Fruit fly (Drosophila melanogaster) whole organism, embryonic: Measurements from ENCODE around the gene Tps1.

Experiments used
- Awh ChIP-seq: fragments of 200-800 bp; sonication (Bioruptor generic); IDR thresholded peaks from 2 replicates; pipeline ENCODE4, ENCODE4 v1.3.6; 2022; ENCODE audit warnings: missing biosample characterization, missing genetic modification characterization
- Bgb ChIP-seq: fragments of 200-800 bp; sonication (Bioruptor generic); IDR thresholded peaks from 2 replicates; pipeline ENCODE4 v1.3.6; 2022; ENCODE audit warnings: missing biosample characterization, missing genetic modification characterization; ENCODE audit not compliant: partially characterized antibody
- Blimp-1 ChIP-seq: fragments of 200-800 bp; sonication (Bioruptor generic); optimal IDR thresholded peaks from 3 replicates; lab custom pipeline; 2018; ENCODE audit warnings: missing biosample characterization, missing genetic modification characterization, mild to moderate bottlenecking, moderate library complexity, missing genetic modification reagents
- CG1024 ChIP-seq: fragments of 200-800 bp; sonication (Bioruptor generic); IDR thresholded peaks from 2 replicates; pipeline ENCODE4 v1.3.6; 2022; ENCODE audit warnings: missing biosample characterization, missing genetic modification characterization
- CG10366 ChIP-seq: fragments of 200-800 bp; sonication (Bioruptor generic); IDR thresholded peaks from 2 replicates; pipeline ENCODE4 v1.3.6; 2022; ENCODE audit warnings: missing biosample characterization, missing genetic modification characterization
- CG10959 ChIP-seq: fragments of 200-800 bp; sonication (Bioruptor generic); IDR thresholded peaks from 2 replicates; pipeline ENCODE4 v1.3.6; 2022; ENCODE audit warnings: missing biosample characterization, missing genetic modification characterization
- CG14710 ChIP-seq: fragments of 200-800 bp; sonication (Bioruptor generic); optimal IDR thresholded peaks from 3 replicates; lab custom pipeline; 2019; ENCODE audit warnings: missing biosample characterization, mild to moderate bottlenecking, missing genetic modification characterization, moderate library complexity
- CG1603 ChIP-seq: fragments of 200-800 bp; sonication (Bioruptor generic); optimal IDR thresholded peaks from 2 replicates; lab custom pipeline; 2019; ENCODE audit warnings: missing biosample characterization, mild to moderate bottlenecking, missing genetic modification characterization, moderate library complexity
- CG16813 ChIP-seq: fragments of 200-800 bp; sonication (Bioruptor generic); IDR thresholded peaks from 3 replicates; pipeline ENCODE4 v1.3.6; 2022; ENCODE audit warnings: missing biosample characterization, missing genetic modification characterization; ENCODE audit not compliant: partially characterized antibody
- CG17328 ChIP-seq: fragments of 200-800 bp; sonication (Bioruptor generic); IDR thresholded peaks from 2 replicates; pipeline ENCODE4 v1.3.6; 2022; ENCODE audit warnings: missing biosample characterization, missing genetic modification characterization
- CG2199 ChIP-seq: fragments of 200-800 bp; sonication (Bioruptor generic); IDR thresholded peaks from 3 replicates; pipeline ENCODE4 v1.3.6; 2022; ENCODE audit warnings: missing biosample characterization, missing genetic modification characterization
- CG34224 ChIP-seq: fragments of 200-800 bp; sonication (Bioruptor generic); IDR thresholded peaks from 3 replicates; pipeline ENCODE4 v1.3.6; 2022; ENCODE audit warnings: missing biosample characterization, missing genetic modification characterization; ENCODE audit not compliant: partially characterized antibody
- CG4617 ChIP-seq: fragments of 200-800 bp; sonication (Bioruptor generic); optimal IDR thresholded peaks from 3 replicates; lab custom pipeline; 2016; ENCODE audit warnings: missing biosample characterization, missing genetic modification characterization, borderline replicate concordance
- CG4820 ChIP-seq: fragments of 200-800 bp; sonication (Bioruptor generic); optimal IDR thresholded peaks from 3 replicates; lab custom pipeline; 2016; ENCODE audit warnings: missing biosample characterization, missing genetic modification characterization
- CG6175 ChIP-seq: fragments of 200-800 bp; sonication (Bioruptor generic); IDR thresholded peaks from 3 replicates; pipeline ENCODE4 v1.3.6; 2022; ENCODE audit warnings: missing biosample characterization, missing genetic modification characterization
- Dll ChIP-seq: fragments of 200-800 bp; sonication (Bioruptor generic); IDR thresholded peaks from 4 replicates; pipeline ENCODE4 v1.3.6; 2022; ENCODE audit warnings: missing biosample characterization, missing genetic modification characterization; ENCODE audit not compliant: partially characterized antibody
- Dp ChIP-seq: fragments of 200-800 bp; sonication (Bioruptor generic); optimal IDR thresholded peaks from 2 replicates; lab custom pipeline; 2018; ENCODE audit warnings: missing biosample characterization, mild to moderate bottlenecking, missing genetic modification characterization, moderate library complexity
- Drgx ChIP-seq: fragments of 200-800 bp; sonication (Bioruptor generic); IDR thresholded peaks from 2 replicates; pipeline ENCODE4 v1.3.6; 2022; ENCODE audit warnings: missing biosample characterization, missing genetic modification characterization
- E2f2 ChIP-seq: fragments of 200-800 bp; sonication (Bioruptor generic); IDR thresholded peaks from 2 replicates; pipeline ENCODE4 v1.3.6; 2022; ENCODE audit warnings: missing biosample characterization, missing genetic modification characterization
- Fer1 ChIP-seq: fragments of 200-800 bp; sonication (Bioruptor generic); optimal IDR thresholded peaks from 2 replicates; lab custom pipeline; 2017; ENCODE audit warnings: missing biosample characterization, mild to moderate bottlenecking, missing genetic modification characterization
- H15 ChIP-seq: fragments of 200-800 bp; sonication (Bioruptor generic); IDR thresholded peaks from 3 replicates; pipeline ENCODE4 v1.3.6; 2022; ENCODE audit warnings: missing biosample characterization, missing genetic modification characterization
- HLH3B ChIP-seq: fragments of 200-800 bp; sonication (Bioruptor generic); IDR thresholded peaks from 2 replicates; pipeline ENCODE4 v1.3.6; 2022; ENCODE audit warnings: missing biosample characterization, missing genetic modification characterization
- HmgZ ChIP-seq: fragments of 200-800 bp; sonication (Bioruptor generic); optimal IDR thresholded peaks from 2 replicates; lab custom pipeline; 2018; ENCODE audit warnings: missing biosample characterization, mild to moderate bottlenecking, missing genetic modification characterization
- Mrtf ChIP-seq: fragments of 200-800 bp; sonication (Bioruptor generic); IDR thresholded peaks from 3 replicates; pipeline ENCODE4 v1.3.6; 2022; ENCODE audit warnings: missing biosample characterization, missing genetic modification characterization
- Nf-YB ChIP-seq: fragments of 200-800 bp; sonication (Bioruptor generic); optimal IDR thresholded peaks from 3 replicates; lab custom pipeline; 2019; ENCODE audit warnings: missing biosample characterization, mild to moderate bottlenecking, missing genetic modification characterization, moderate library complexity
- Pdp1 ChIP-seq, 2 experiments: fragments of 200-800 bp; sonication (Bioruptor generic); optimal IDR thresholded peaks; 3 replicates each; lab custom pipeline; 2016; ENCODE audit warnings: missing biosample characterization in 2 of 2, missing genetic modification characterization in 2 of 2, mild to moderate bottlenecking in 1 of 2, moderate library complexity in 1 of 2
- Poxn ChIP-seq: fragments of 200-800 bp; sonication (Bioruptor generic); IDR thresholded peaks from 2 replicates; pipeline ENCODE4 v1.3.6; 2022; ENCODE audit warnings: missing biosample characterization, missing genetic modification characterization
- Sin3A ChIP-seq: fragments of >200 bp; optimal IDR thresholded peaks from 2 replicates; lab custom pipeline; 2018
- Stat92E ChIP-seq, 3 experiments: fragments of >200 bp in 2 of 3; fragments of 200-800 bp in 1 of 3; sonication (Bioruptor generic) in 1 of 3; optimal IDR thresholded peaks; 2 replicates each; lab custom pipeline; 2017 to 2019; ENCODE audit warnings: missing biosample characterization in 3 of 3, missing genetic modification characterization in 3 of 3, mild to moderate bottlenecking in 1 of 3, moderate library complexity in 1 of 3
- Xrp1 ChIP-seq: fragments of 200-800 bp; sonication (Bioruptor generic); IDR thresholded peaks from 2 replicates; pipeline ENCODE4 v1.3.6; 2022; ENCODE audit warnings: missing biosample characterization, missing genetic modification characterization
- YL-1 ChIP-seq: fragments of 200-800 bp; sonication (Bioruptor generic); optimal IDR thresholded peaks from 3 replicates; lab custom pipeline; 2017; ENCODE audit warnings: missing biosample characterization, mild to moderate bottlenecking, missing genetic modification characterization
- bowl ChIP-seq: fragments of 200-800 bp; sonication (Bioruptor generic); IDR thresholded peaks from 2 replicates; pipeline ENCODE4 v1.3.6; 2022; ENCODE audit warnings: missing biosample characterization, missing genetic modification characterization
- corto ChIP-seq: fragments of 200-800 bp; sonication (Bioruptor generic); optimal IDR thresholded peaks from 2 replicates; lab custom pipeline; 2016; ENCODE audit warnings: missing biosample characterization, mild to moderate bottlenecking, missing genetic modification characterization, moderate library complexity
- dpn ChIP-seq, 2 experiments: fragments of 200-800 bp; sonication (Bioruptor generic); optimal IDR thresholded peaks; 3 replicates each; lab custom pipeline; 2016; ENCODE audit warnings: missing biosample characterization in 2 of 2, missing genetic modification characterization in 2 of 2
- hb ChIP-seq: fragments of 200-800 bp; sonication (Bioruptor generic); IDR thresholded peaks from 3 replicates; pipeline ENCODE4 v1.3.6; 2022; ENCODE audit warnings: missing biosample characterization, missing genetic modification characterization; ENCODE audit not compliant: partially characterized antibody
- hbn ChIP-seq: fragments of 200-800 bp; sonication (Bioruptor generic); IDR thresholded peaks from 2 replicates; pipeline ENCODE4 v1.3.6; 2022; ENCODE audit warnings: missing biosample characterization, missing genetic modification characterization; ENCODE audit not compliant: partially characterized antibody
- jigr1 ChIP-seq: fragments of 200-800 bp; sonication (Bioruptor generic); IDR thresholded peaks from 3 replicates; pipeline ENCODE4 v1.3.6; 2022; ENCODE audit warnings: missing biosample characterization, missing genetic modification characterization
- knrl ChIP-seq: fragments of 200-800 bp; sonication (Bioruptor generic); IDR thresholded peaks from 3 replicates; pipeline ENCODE4 v1.3.6; 2022; ENCODE audit warnings: missing biosample characterization, missing genetic modification characterization; ENCODE audit not compliant: partially characterized antibody
- lmd ChIP-seq: fragments of 200-800 bp; sonication (Bioruptor generic); IDR thresholded peaks from 2 replicates; pipeline ENCODE4 v1.3.6; 2022; ENCODE audit warnings: missing biosample characterization, missing genetic modification characterization
- pzg ChIP-seq: fragments of 200-800 bp; sonication (Bioruptor generic); optimal IDR thresholded peaks from 3 replicates; lab custom pipeline; 2018; ENCODE audit warnings: missing biosample characterization, mild to moderate bottlenecking, missing genetic modification characterization, moderate library complexity
- sens ChIP-seq: fragments of 200-800 bp; sonication (Bioruptor generic); peaks from one replicate; lab custom pipeline; 2016; ENCODE audit warnings: missing biosample characterization, missing genetic modification characterization
- sens-2 ChIP-seq: fragments of 200-800 bp; sonication (Bioruptor generic); IDR thresholded peaks from 2 replicates; pipeline ENCODE4 v1.3.6; 2022; ENCODE audit warnings: missing biosample characterization, missing genetic modification characterization
- seq ChIP-seq: fragments of 200-800 bp; sonication (Bioruptor generic); IDR thresholded peaks from 2 replicates; pipeline ENCODE4 v1.3.6; 2022; ENCODE audit warnings: missing biosample characterization, missing genetic modification characterization
- trem ChIP-seq: fragments of 200-800 bp; optimal IDR thresholded peaks from 3 replicates; lab custom pipeline; 2019; ENCODE audit warnings: missing biosample characterization, mild to moderate bottlenecking, missing genetic modification characterization, moderate library complexity
- unc-4 ChIP-seq: fragments of 200-800 bp; sonication (Bioruptor generic); IDR thresholded peaks from 2 replicates; pipeline ENCODE4 v1.3.6; 2022; ENCODE audit warnings: missing biosample characterization, missing genetic modification characterization; ENCODE audit not compliant: partially characterized antibody
- vnd ChIP-seq: fragments of 200-800 bp; sonication (Bioruptor generic); IDR thresholded peaks from 3 replicates; pipeline ENCODE4 v1.3.6; 2022; ENCODE audit warnings: missing biosample characterization, missing genetic modification characterization; ENCODE audit not compliant: partially characterized antibody

The Tps1 gene

DNA sequence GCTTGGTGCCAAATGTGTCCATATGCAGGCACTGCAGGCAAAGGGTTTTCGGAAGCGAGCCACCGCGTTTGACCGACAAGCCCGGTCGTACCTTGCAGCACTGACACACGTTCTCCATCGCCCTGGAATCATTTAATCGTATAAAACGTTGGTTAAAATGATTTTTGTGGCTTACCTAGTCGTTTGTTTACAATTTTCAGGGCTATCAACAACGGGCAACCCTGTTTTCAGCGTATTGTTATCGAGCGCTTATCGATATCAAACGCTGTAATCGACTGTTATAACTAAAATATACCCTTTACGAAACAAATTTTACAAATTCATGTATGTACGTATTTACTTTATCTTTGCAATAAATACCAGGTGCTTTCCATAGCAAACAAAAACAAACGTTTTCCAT is 5.6 kb upstream of the Tps1 start, which contains the start of gene CG17612 (continued):
- TF ChIP-seq Pdp1 (GFP tag; optimal IDR thresholded peaks at IDR 0.05; lab: Kevin White, UChicago) (peak in 1 of 2 experiments; percentile 29), vnd (peak; percentile 64; the same call in 2 of the 3 replicates), CG17328 (GFP tag; lab: Robert Waterston, UW) (no peak), knrl (peak; percentile 50; the same call in 2 of the 3 replicates), jigr1 (GFP tag; lab: Robert Waterston, UW) (no peak), hb (GFP tag; lab: Robert Waterston, UW) (peak; percentile 59; the same call in 2 of the 3 replicates), CG14710 (tag; lab: Kevin White, UChicago) (peak; percentile 33), Poxn (GFP tag; lab: Robert Waterston, UW) (no peak), Xrp1 (no peak), hbn (GFP tag; lab: Robert Waterston, UW) (peak; percentile 63), E2f2 (GFP tag; lab: Robert Waterston, UW) (peak; percentile 24; the same call in 1 of the 2 replicates), Mrtf (GFP tag; lab: Robert Waterston, UW) (no peak), Sin3A (peak; percentile 4), CG10366 (GFP tag; lab: Robert Waterston, UW) (no peak), CG1603 (tag; lab: Kevin White, UChicago) (peak; percentile 15), CG16813 (GFP tag; lab: Robert Waterston, UW) (peak; percentile 65; the same call in 2 of the 3 replicates), H15 (GFP tag; lab: Robert Waterston, UW) (no peak), CG2199 (GFP tag; lab: Robert Waterston, UW) (no peak)
- TF ChIP-seq, all 482 proteins: peak for 54

DNA sequence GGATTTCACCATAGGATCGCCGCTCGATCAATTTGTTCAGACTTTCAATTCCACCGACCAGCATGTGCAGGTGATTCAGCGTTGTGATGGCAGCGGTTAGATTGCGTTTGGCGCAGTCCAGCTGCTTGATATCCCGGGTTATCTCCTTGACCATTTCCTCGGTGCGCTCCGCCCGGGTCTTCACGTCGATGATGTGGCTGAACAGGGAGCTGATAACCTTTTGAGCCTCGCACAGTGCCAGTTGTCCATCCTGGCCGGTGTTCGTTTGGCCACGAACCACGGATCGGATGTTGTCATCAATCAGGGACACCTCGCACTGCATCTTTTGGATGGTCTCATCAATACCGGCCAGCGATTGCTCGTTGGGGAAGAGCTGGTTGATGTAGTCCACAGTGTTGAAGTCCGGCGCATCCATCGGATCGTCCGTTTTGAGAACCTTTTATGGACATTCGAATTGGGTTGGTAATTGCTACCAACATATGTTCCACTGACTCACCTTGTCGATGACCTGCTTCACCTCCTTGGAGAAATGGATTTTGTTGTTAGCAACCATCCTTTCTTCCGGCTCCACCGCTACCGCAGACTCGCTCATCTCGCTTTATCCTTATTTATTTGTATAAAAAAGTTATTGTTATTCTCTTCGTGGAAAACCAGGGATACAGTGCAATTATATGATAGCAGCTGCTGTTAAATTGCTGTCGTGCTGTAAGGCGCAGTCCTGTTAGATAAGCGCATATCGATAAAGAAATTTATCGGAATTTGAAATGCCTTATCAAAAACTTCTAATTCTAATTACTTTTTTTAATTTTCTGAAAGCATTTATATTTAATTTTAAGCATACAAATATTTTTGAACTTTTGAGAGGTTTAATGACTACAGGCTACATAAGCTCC is 2.5 kb upstream of the Tps1 start, which contains the start of gene Vps53:
Gene Vps53, minus strand, starts transcription at position 676 of the 893 bp plus-strand sequence.
- TF ChIP-seq trem (tag; lab: Kevin White, UChicago), result peak; percentile 26
- TF ChIP-seq Bgb (GFP tag; lab: Robert Waterston, UW), result peak; percentile 20; the same call in 1 of the 2 replicates
- no peak for TF ChIP-seq Awh (GFP tag; lab: Robert Waterston, UW)
- TF ChIP-seq Dp (GFP tag; lab: Kevin White, UChicago), result peak; percentile 85
- TF ChIP-seq sens-2 (GFP tag; lab: Robert Waterston, UW), result no peak
- TF ChIP-seq YL-1 (GFP tag; lab: Kevin White, UChicago), result peak; percentile 15
- peak; percentile 65 for TF ChIP-seq CG4617
- TF ChIP-seq dpn (GFP tag; optimal IDR thresholded peaks at IDR 0.05; lab: Kevin White, UChicago), result no peak
- TF ChIP-seq CG4820, result no peak
- TF ChIP-seq HLH3B (GFP tag; lab: Robert Waterston, UW), result no peak
- peak; percentile 60 for TF ChIP-seq sens (GFP tag; lab: Kevin White, UChicago)
- TF ChIP-seq CG6175 (GFP tag; lab: Robert Waterston, UW), result no peak
- no peak for TF ChIP-seq CG10959 (GFP tag; lab: Robert Waterston, UW)
- TF ChIP-seq Drgx (GFP tag; lab: Robert Waterston, UW), result no peak
- peak; percentile 87 for TF ChIP-seq E2f2 (GFP tag; lab: Robert Waterston, UW)
- TF ChIP-seq CG1024 (GFP tag; lab: Robert Waterston, UW), result no peak
- TF ChIP-seq Blimp-1, result no peak
- no peak for TF ChIP-seq HmgZ (tag; lab: Kevin White, UChicago)
- TF ChIP-seq Stat92E (GFP tag; optimal IDR thresholded peaks at IDR 0.05; lab: Kevin White, UChicago), result peak in 1 of 3 experiments; percentile 26
- TF ChIP-seq Dll (GFP tag; lab: Robert Waterston, UW), result peak; percentile 58; the same call in 2 of the 4 replicates
- TF ChIP-seq bowl (GFP tag; lab: Robert Waterston, UW), result no peak
- TF ChIP-seq Pdp1 (GFP tag; optimal IDR thresholded peaks at IDR 0.05; lab: Kevin White, UChicago), result peak in 1 of 2 experiments; percentile 82
- no peak for TF ChIP-seq corto
- peak; percentile 35; the same call in 1 of the 2 replicates for TF ChIP-seq unc-4
- TF ChIP-seq Nf-YB (GFP tag; lab: Kevin White, UChicago), result no peak
- no peak for TF ChIP-seq seq (GFP tag; lab: Robert Waterston, UW)
- TF ChIP-seq CG34224, result 0 out of 3 replicates have a peak, but pooled peaks have one; percentile 28
- TF ChIP-seq lmd (GFP tag; lab: Robert Waterston, UW), result no peak
- peak; percentile 14 for TF ChIP-seq CG1603 (tag; lab: Kevin White, UChicago)
- TF ChIP-seq pzg, result peak; percentile 56
- TF ChIP-seq Fer1 (GFP tag; lab: Kevin White, UChicago), result no peak
